Worm (Caenorhabditis elegans) whole organism, midembryonic: ENCODE measurements around the gene T26G10.4.

Experiments
- T22C8.4 ChIP-seq: fragments of 200-800 bp; sonication (Bioruptor generic); IDR thresholded peaks from 2 replicates; pipeline ENCODE4 v1.3.6; 2022; ENCODE audit warnings: missing genetic modification characterization, missing compliant biosample characterization
- ref-1 ChIP-seq: fragments of 200-800 bp; sonication (Bioruptor generic); conservative IDR thresholded peaks from 2 replicates; pipeline ENCODE4 v1.3.6; 2022; ENCODE audit warnings: missing genetic modification reagents, missing genetic modification characterization, missing compliant biosample characterization

- no peak for TF ChIP-seq T22C8.4 (GFP tag; lab: Robert Waterston, UW)
- no peak for TF ChIP-seq ref-1 (GFP tag; lab: Robert Waterston, UW)
Observed at ce11 chrIII:9453962-9454361, 33.6 kb downstream of the T26G10.4 start, which contains the start of gene F54C8.7.
